Worm (Caenorhabditis elegans) whole organism, L4 larva: ENCODE measurements around the gene str-9.
"Not testable (repeated sequence)": the region's sequence is repeated elsewhere in the genome, so short reads cannot be mapped to it uniquely, and the experiment has no call there.

Source experiments
- F10B5.3 ChIP-seq: sonication (generic microtip); optimal IDR thresholded peaks from 2 replicates; lab custom pipeline; 2016; ENCODE audit warnings: mild to moderate bottlenecking, missing genetic modification characterization, missing compliant biosample characterization
- ZK337.2 ChIP-seq: fragments of 200-800 bp; sonication (Bioruptor generic); IDR thresholded peaks from 2 replicates; pipeline ENCODE4 v1.3.6; 2022; ENCODE audit warnings: missing genetic modification reagents, missing genetic modification characterization, missing compliant biosample characterization
- aha-1 ChIP-seq: fragments of 150-350 bp; peaks from one replicate; lab custom pipeline; 2014; ENCODE audit warnings: missing biosample characterization, missing genetic modification characterization
- aly-2 ChIP-seq: sonication (generic microtip); optimal IDR thresholded peaks from 2 replicates; lab custom pipeline; 2018; ENCODE audit warnings: missing biosample characterization, missing genetic modification characterization
- arid-1 ChIP-seq: fragments of 200-800 bp; sonication (Bioruptor generic); conservative IDR thresholded peaks from 2 replicates; pipeline ENCODE4 v1.3.6; 2022; ENCODE audit warnings: missing genetic modification reagents, missing genetic modification characterization, missing compliant biosample characterization
- attf-4 ChIP-seq: sonication (generic microtip); optimal IDR thresholded peaks from 3 replicates; lab custom pipeline; 2017; ENCODE audit warnings: missing biosample characterization, missing genetic modification characterization
- ceh-28 ChIP-seq: fragments of 150-350 bp; optimal IDR thresholded peaks from 2 replicates; lab custom pipeline; 2014; ENCODE audit warnings: missing biosample characterization, missing genetic modification reagents, missing genetic modification characterization
- ceh-44 ChIP-seq: fragments of 200-800 bp; sonication (Bioruptor generic); IDR thresholded peaks from 2 replicates; pipeline ENCODE4 v1.3.6; 2022; ENCODE audit warnings: missing genetic modification reagents, missing genetic modification characterization, missing compliant biosample characterization
- cey-2 ChIP-seq: sonication (generic microtip); optimal IDR thresholded peaks from 3 replicates; lab custom pipeline; 2017; ENCODE audit warnings: missing genetic modification characterization, mild to moderate bottlenecking, missing compliant biosample characterization, antibody characterized with exemption, borderline replicate concordance; ENCODE audit not compliant: insufficient read depth
- daf-16 ChIP-seq, 3 experiments: sonication (generic microtip); optimal IDR thresholded peaks; 2 replicates each; lab custom pipeline; 2016 to 2017; ENCODE audit warnings: missing genetic modification characterization in 3 of 3, missing genetic modification reagents in 3 of 3, mild to moderate bottlenecking in 2 of 3, missing compliant biosample characterization in 2 of 3, missing biosample characterization in 1 of 3, moderate library complexity in 1 of 3
- dpl-1 ChIP-seq: fragments of 150-350 bp; optimal IDR thresholded peaks from 2 replicates; lab custom pipeline; 2014; ENCODE audit warnings: missing biosample characterization, missing genetic modification reagents, missing genetic modification characterization
- fos-1 ChIP-seq: fragments of 150-350 bp; optimal IDR thresholded peaks from 2 replicates; lab custom pipeline; 2014; ENCODE audit warnings: missing biosample characterization, missing genetic modification characterization
- gei-8 ChIP-seq: fragments of 200-800 bp; sonication (Bioruptor generic); optimal IDR thresholded peaks from 2 replicates; lab custom pipeline; 2018; ENCODE audit warnings: mild to moderate bottlenecking, missing genetic modification characterization, missing compliant biosample characterization
- hlh-11 ChIP-seq: fragments of 200-800 bp; sonication (Bioruptor generic); optimal IDR thresholded peaks from 2 replicates; lab custom pipeline; 2018; ENCODE audit warnings: mild to moderate bottlenecking, missing genetic modification characterization, missing compliant biosample characterization
- hlh-30 ChIP-seq: sonication (generic microtip); optimal IDR thresholded peaks from 2 replicates; lab custom pipeline; 2017; ENCODE audit warnings: antibody characterized with exemption, mild to moderate bottlenecking, missing genetic modification characterization, missing compliant biosample characterization; ENCODE audit not compliant: insufficient read depth
- lin-1 ChIP-seq: fragments of 200-800 bp; sonication (Bioruptor generic); IDR thresholded peaks from 2 replicates; pipeline ENCODE4 v1.3.6; 2022; ENCODE audit warnings: missing genetic modification reagents, missing genetic modification characterization, missing compliant biosample characterization
- lin-29 ChIP-seq: fragments of 200-800 bp; sonication (Bioruptor generic); IDR thresholded peaks from 2 replicates; pipeline ENCODE4 v1.3.6; 2022; ENCODE audit warnings: missing genetic modification reagents, missing genetic modification characterization, missing compliant biosample characterization
- lin-38 ChIP-seq: fragments of 200-800 bp; sonication (Bioruptor generic); IDR thresholded peaks from 2 replicates; pipeline ENCODE4 v1.3.6; 2022; ENCODE audit warnings: missing genetic modification reagents, missing genetic modification characterization, missing compliant biosample characterization
- lsy-2 ChIP-seq, 2 experiments: fragments of 150-350 bp in 1 of 2; sonication (generic microtip) in 1 of 2; optimal IDR thresholded peaks; 2 replicates each; lab custom pipeline; 2014 to 2017; ENCODE audit warnings: missing biosample characterization in 2 of 2, missing genetic modification characterization in 2 of 2
- madf-5 ChIP-seq, 2 experiments: fragments of 200-800 bp; sonication (Bioruptor generic); IDR thresholded peaks; 2 replicates each; pipeline ENCODE4 v1.3.6; 2022; ENCODE audit warnings: missing compliant biosample characterization in 2 of 2, missing genetic modification characterization in 2 of 2
- mdt-29 ChIP-seq: fragments of 200-800 bp; sonication (Bioruptor generic); IDR thresholded peaks from 2 replicates; pipeline ENCODE4 v1.3.6; 2022; ENCODE audit warnings: missing genetic modification reagents, missing genetic modification characterization, missing compliant biosample characterization
- mep-1 ChIP-seq: fragments of 150-350 bp; sonication (generic microtip); optimal IDR thresholded peaks from 3 replicates; lab custom pipeline; 2014; ENCODE audit warnings: missing biosample characterization, missing genetic modification characterization
- mxl-3 ChIP-seq: fragments of 200-800 bp; sonication (Bioruptor generic); optimal IDR thresholded peaks from 2 replicates; lab custom pipeline; 2018; ENCODE audit warnings: mild to moderate bottlenecking, missing genetic modification characterization, missing compliant biosample characterization
- nhr-10 ChIP-seq: fragments of 150-350 bp; optimal IDR thresholded peaks from 2 replicates; lab custom pipeline; 2014; ENCODE audit warnings: missing biosample characterization, missing genetic modification characterization
- nhr-41 ChIP-seq: fragments of 200-800 bp; sonication (Bioruptor generic); IDR thresholded peaks from 2 replicates; pipeline ENCODE4 v1.3.6; 2022; ENCODE audit warnings: missing genetic modification reagents, missing genetic modification characterization, missing compliant biosample characterization
- nhr-76 ChIP-seq: fragments of 150-350 bp; optimal IDR thresholded peaks from 2 replicates; lab custom pipeline; 2014; ENCODE audit warnings: missing biosample characterization, missing genetic modification characterization
- pqm-1 ChIP-seq: sonication (generic microtip); optimal IDR thresholded peaks from 2 replicates; lab custom pipeline; 2017; ENCODE audit warnings: missing biosample characterization, missing genetic modification characterization
- rbr-2 ChIP-seq: sonication (generic microtip); optimal IDR thresholded peaks from 2 replicates; lab custom pipeline; 2016; ENCODE audit warnings: missing genotype, missing genetic modification characterization, missing compliant biosample characterization
- saeg-2 ChIP-seq: fragments of 200-800 bp; sonication (Bioruptor generic); IDR thresholded peaks from 2 replicates; pipeline ENCODE4 v1.3.6; 2022; ENCODE audit warnings: missing genetic modification reagents, missing genetic modification characterization, missing compliant biosample characterization
- sdz-12 ChIP-seq: fragments of 200-800 bp; sonication (Bioruptor generic); optimal IDR thresholded peaks from 2 replicates; lab custom pipeline; 2018; ENCODE audit warnings: mild to moderate bottlenecking, missing genetic modification characterization, missing compliant biosample characterization
- set-16 ChIP-seq: fragments of 200-800 bp; sonication (Bioruptor generic); IDR thresholded peaks from 2 replicates; pipeline ENCODE4 v1.3.6; 2022; ENCODE audit warnings: missing genetic modification reagents, missing genetic modification characterization, missing compliant biosample characterization
- skn-1 ChIP-seq: fragments of 150-350 bp; optimal IDR thresholded peaks from 2 replicates; lab custom pipeline; 2014; ENCODE audit warnings: missing biosample characterization, missing genetic modification characterization
- snpc-1.2 ChIP-seq: fragments of 200-800 bp; sonication (Bioruptor generic); IDR thresholded peaks from 2 replicates; pipeline ENCODE4 v1.3.6; 2022; ENCODE audit warnings: missing genetic modification reagents, missing genetic modification characterization, missing compliant biosample characterization
- spr-3 ChIP-seq: fragments of 200-800 bp; sonication (Bioruptor generic); optimal IDR thresholded peaks from 2 replicates; lab custom pipeline; 2018; ENCODE audit warnings: mild to moderate bottlenecking, missing genetic modification characterization, missing compliant biosample characterization
- tag-97 ChIP-seq: fragments of 200-800 bp; sonication (Bioruptor generic); IDR thresholded peaks from 2 replicates; pipeline ENCODE4 v1.3.6; 2022; ENCODE audit warnings: missing genetic modification characterization, missing compliant biosample characterization
- unc-130 ChIP-seq: sonication (generic microtip); optimal IDR thresholded peaks from 2 replicates; lab custom pipeline; 2016; ENCODE audit warnings: missing genetic modification reagents, missing genetic modification characterization, missing compliant biosample characterization
- unc-39 ChIP-seq: sonication (generic microtip); optimal IDR thresholded peaks from 2 replicates; lab custom pipeline; 2017; ENCODE audit warnings: missing biosample characterization, missing genetic modification characterization
- zfp-2 ChIP-seq: sonication (generic microtip); optimal IDR thresholded peaks from 2 replicates; lab custom pipeline; 2016; ENCODE audit warnings: mild to moderate bottlenecking, missing genetic modification characterization, missing compliant biosample characterization
- zfp-3 ChIP-seq: fragments of 200-800 bp; sonication (Bioruptor generic); conservative IDR thresholded peaks from 2 replicates; pipeline ENCODE4 v1.3.6; 2022; ENCODE audit warnings: missing genetic modification reagents, missing genetic modification characterization, missing compliant biosample characterization
- zip-11 ChIP-seq: fragments of 200-800 bp; sonication (Bioruptor generic); IDR thresholded peaks from 2 replicates; pipeline ENCODE4 v1.3.6; 2022; ENCODE audit warnings: missing genetic modification characterization, missing compliant biosample characterization
- zip-2 ChIP-seq: fragments of 150-350 bp; optimal IDR thresholded peaks from 2 replicates; lab custom pipeline; 2014; ENCODE audit warnings: missing biosample characterization, missing genetic modification characterization
- ztf-7 ChIP-seq: fragments of 150-350 bp; optimal IDR thresholded peaks from 2 replicates; lab custom pipeline; 2014; ENCODE audit warnings: missing biosample characterization, missing genetic modification characterization

Gene str-9

DNA sequence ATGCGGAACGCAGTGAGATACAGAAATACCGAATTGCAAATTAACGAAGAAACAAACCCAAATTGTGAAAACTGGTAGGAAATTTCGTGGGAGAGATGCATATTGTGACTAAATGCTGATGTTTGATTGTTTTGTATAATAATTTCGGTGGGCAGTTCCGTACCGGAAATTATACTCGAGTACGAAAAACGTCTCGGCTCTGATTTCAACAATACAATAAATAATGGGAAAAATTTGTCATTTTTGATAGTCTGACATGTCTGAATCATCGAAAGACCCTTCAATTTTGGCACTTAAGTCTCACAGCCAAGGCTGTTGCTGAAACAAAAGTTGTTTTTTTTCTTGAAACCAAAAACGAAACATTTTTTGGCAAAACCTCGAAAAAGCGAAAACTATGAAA is 6.5 kb upstream of the str-9 start, which contains the start of gene str-43:
TSS of gene str-43 (minus strand) at position 101 of the 400 bp plus-strand sequence.
- no peak for TF ChIP-seq daf-16 (GFP tag; optimal IDR thresholded peaks at IDR 0.05; lab: Kevin White, UChicago)
- no peak for TF ChIP-seq daf-16 (tag; optimal IDR thresholded peaks at IDR 0.05; lab: Kevin White, UChicago)
- TF ChIP-seq arid-1: no peak

DNA sequence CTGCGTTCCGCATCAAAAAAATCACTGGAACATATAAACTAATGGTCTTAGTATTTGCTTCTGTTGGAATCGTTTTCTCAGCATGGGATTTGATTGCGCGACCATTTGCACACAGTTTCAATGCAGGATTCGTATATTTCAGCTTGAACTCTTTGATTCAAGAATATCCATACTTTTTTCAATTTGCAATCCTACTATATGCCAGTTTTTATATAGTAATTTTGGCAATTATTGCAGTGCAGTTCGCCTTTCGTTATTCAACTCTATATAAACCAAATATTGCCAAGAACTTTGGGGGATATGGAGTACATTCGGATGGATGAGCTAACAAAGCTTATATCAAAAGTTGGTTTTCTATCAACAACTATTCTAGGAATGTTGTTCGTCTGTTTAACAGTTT is 5.6 kb upstream of the str-9 start, which contains the start of gene str-5:
TSS of gene str-5 (plus strand) at position 301 of the 400 bp plus-strand sequence.
- TF ChIP-seq saeg-2 (GFP tag; lab: Robert Waterston, UW); lin-1; madf-5 (GFP tag; IDR thresholded peaks at IDR 0.05; lab: Robert Waterston, UW): not testable (repeated sequence)
- TF ChIP-seq, all 104 proteins: peak for 0; not testable (repeated sequence) for 104

DNA sequence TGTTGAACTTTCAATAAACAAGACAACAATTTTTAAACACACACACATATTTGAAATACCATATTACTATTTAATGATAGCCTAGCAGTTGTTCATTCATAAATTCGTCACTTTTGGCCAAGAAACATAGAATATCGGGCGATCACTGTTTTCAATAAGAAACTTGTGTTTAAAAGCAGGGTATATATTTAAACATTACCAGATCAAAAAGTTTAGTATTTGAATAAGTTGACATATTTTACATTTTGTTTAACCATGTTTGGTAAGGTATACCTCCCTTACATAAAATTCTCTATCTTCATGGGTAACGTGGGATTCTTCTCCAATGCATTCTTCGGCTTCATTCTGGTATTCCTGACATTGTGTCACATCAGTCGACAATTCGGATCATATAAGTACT is 3.8 kb upstream of the str-9 start, which contains the start of gene str-8:
TSS of gene str-8 (plus strand) at position 301 of the 400 bp plus-strand sequence.
- TF ChIP-seq hlh-11 (tag; lab: Kevin White, UChicago); zfp-2 (tag; lab: Kevin White, UChicago); lin-29 (GFP tag; lab: Robert Waterston, UW): not testable (repeated sequence)

DNA sequence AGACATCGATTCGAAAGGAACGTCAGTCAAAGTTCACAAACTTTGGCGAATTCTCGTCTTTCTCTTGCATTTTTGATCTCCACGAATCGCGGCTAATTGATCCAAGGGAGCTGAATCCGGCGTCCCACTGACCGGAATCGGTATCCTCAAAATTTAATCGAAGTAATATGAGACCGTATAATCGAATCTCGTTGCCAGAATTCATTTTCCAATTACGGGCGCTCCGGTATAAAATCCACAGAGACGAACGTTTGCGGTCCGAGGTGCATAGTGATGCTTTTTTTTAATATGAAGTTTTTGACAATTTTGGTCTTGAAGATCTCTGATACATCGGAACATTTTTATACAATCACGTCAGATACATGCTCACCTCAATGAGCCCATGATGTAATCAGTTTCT is 904 bp upstream of the str-9 start:
- TF ChIP-seq mxl-3 (no peak), aha-1 (tag; lab: Kevin White, UChicago) (peak; percentile 92)

DNA sequence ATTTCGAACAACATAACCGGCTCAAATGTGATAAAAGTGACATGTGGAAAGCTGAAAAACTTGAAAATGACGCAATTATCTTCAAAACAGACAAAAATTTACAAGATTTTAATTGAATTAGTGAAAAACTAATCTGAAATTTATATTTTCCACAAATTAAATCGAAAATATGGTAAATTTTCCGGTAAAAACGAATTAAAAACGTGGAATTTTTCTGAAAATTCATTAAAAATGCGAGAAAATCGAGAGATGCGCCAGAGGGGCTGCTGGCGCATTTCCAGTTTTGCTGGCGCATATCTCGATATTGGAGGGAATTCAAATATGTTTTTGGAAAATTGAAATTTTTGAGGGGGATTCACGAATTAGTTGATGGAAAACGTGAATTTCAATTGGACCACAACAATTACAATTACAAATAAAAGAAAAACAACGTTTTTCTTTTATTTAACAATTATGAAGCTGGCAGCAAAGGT is 7.6 kb downstream of the str-9 start, which contains the start of the genes haf-3 and F57A10.2:
TSS of gene haf-3 (minus strand) at position 51 of the 473 bp plus-strand sequence.
TSS of gene F57A10.2 (plus strand) at position 454 of the 473 bp plus-strand sequence.
- TF ChIP-seq attf-4 (no peak), F10B5.3 (tag; lab: Kevin White, UChicago) (peak; percentile 71), ZK337.2 (GFP tag; lab: Robert Waterston, UW) (no peak), skn-1 (tag; lab: Kevin White, UChicago) (no peak), lsy-2 (tag; optimal IDR thresholded peaks at IDR 0.05; lab: Kevin White, UChicago) (peak in 1 of 2 experiments; percentile 95), snpc-1.2 (peak; percentile 70), gei-8 (GFP tag; lab: Kevin White, UChicago) (no peak), mep-1 (tag; lab: Kevin White, UChicago) (peak; percentile 94), cey-2 (no peak), spr-3 (peak; percentile 73), unc-130 (GFP tag; lab: Kevin White, UChicago) (no peak), nhr-41 (GFP tag; lab: Robert Waterston, UW) (no peak), sdz-12 (no peak), hlh-30 (peak; percentile 78), nhr-76 (tag; lab: Kevin White, UChicago) (no peak), mxl-3 (no peak), lin-38 (peak; percentile 90), zfp-3 (GFP tag; lab: Robert Waterston, UW) (peak; percentile 63; the same call in 1 of the 2 replicates), mdt-29 (GFP tag; lab: Robert Waterston, UW) (no peak), tag-97 (GFP tag; lab: Robert Waterston, UW) (no peak), pqm-1 (tag; lab: Kevin White, UChicago) (no peak), ceh-28 (tag; lab: Kevin White, UChicago) (no peak), unc-39 (tag; lab: Kevin White, UChicago) (no peak), dpl-1 (peak; percentile 99), rbr-2 (tag; lab: Kevin White, UChicago) (peak; percentile 88), ceh-44 (GFP tag; lab: Robert Waterston, UW) (no peak), fos-1 (tag; lab: Kevin White, UChicago) (no peak), set-16 (GFP tag; lab: Robert Waterston, UW) (no peak), zip-11 (no peak), aly-2 (no peak), nhr-10 (no peak), lin-29 (GFP tag; lab: Robert Waterston, UW) (peak; percentile 62; the same call in 1 of the 2 replicates), saeg-2 (GFP tag; lab: Robert Waterston, UW) (no peak), zip-2 (tag; lab: Kevin White, UChicago) (peak; percentile 76), madf-5 (GFP tag; IDR thresholded peaks at IDR 0.05; lab: Robert Waterston, UW) (no peak), ztf-7 (tag; lab: Kevin White, UChicago) (peak; percentile 81)
